Fruit fly (Drosophila melanogaster): Measurements from ENCODE around the gene Desat1.

Desat1 gene

DNA sequence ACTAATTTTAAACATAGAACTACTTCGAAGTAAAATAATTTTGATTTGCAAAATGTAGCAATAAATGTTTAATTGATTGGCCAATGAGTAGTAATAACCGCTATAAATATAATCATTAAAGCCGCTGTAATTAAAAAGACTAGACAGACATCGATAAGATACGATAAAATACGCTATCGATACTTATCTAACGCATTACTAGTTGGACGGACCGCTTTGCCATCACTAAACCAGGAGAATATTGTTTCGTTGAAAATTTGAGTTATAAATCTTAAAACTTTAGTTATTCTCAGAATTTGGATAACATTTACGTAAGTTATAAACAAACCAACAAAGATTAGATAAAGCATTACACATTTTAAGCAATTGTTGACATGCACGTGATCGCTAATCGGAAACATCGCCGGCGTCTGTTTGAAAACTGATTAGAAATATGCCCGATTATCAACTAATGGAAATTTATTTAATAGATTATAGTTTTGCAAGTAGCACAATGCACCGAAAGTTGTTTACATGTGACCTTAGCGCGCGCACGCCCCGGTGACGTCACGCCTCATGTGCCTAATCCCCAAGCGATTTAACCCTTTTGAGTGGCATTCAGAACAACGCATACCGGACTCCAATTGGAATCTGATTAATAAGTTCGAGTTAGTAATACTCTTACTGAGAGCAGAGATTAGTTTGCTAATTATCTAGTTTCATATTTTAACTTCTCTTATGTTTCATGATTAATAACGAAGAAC is at the start of gene Desat1:
Gene Desat1, plus strand, starts transcription at position 200 of the 743 bp plus-strand sequence.
- TF ChIP-seq CG4496 (GFP tag; IDR thresholded peaks at IDR 0.05) (no peak), EcR (GFP tag; optimal IDR thresholded peaks at IDR 0.05) (peak; percentile 5)

dm6 chr3R:12395880-12396279 is 43.5 kb upstream of the Desat1 start, which contains the start of the genes CG10096 and CG10097:
CG10096 (minus strand) TSS chr3R:12395980.
CG10097 (minus strand) TSS chr3R:12395980.
- TF ChIP-seq D1 (tag; optimal IDR thresholded peaks at IDR 0.05) (no peak), CG14655 (GFP tag; optimal IDR thresholded peaks at IDR 0.05) (no peak), CG17806 (tag; optimal IDR thresholded peaks at IDR 0.05) (no peak), CG8159 (tag; optimal IDR thresholded peaks at IDR 0.05) (no peak), CG9948 (tag; optimal IDR thresholded peaks at IDR 0.05) (no peak), Pif1B (GFP tag; optimal IDR thresholded peaks at IDR 0.05) (no peak), CG34367 (tag; optimal IDR thresholded peaks at IDR 0.05) (no peak), Snoo (tag; optimal IDR thresholded peaks at IDR 0.05) (no peak), CG32121 (GFP tag; IDR thresholded peaks at IDR 0.05) (no peak)

DNA sequence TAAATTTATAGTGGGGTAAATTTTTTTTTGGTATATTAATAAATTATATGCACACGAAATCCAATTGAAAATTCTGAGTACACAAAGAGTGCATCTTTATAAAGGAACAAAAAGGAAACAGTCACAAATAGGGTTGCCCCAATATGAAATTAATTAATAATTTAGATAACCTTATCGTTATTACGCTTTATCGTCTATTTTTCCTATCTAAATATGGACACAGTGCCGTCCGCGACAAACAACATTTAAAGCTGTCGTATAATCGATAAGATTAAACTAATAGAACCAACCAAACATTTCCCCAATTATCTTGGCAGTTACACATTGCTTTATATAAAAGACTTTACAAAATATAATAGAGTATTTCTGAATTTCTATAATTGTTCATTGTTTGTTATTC is 41.3 kb upstream of the Desat1 start:
- TF ChIP-seq CG17806 (tag; optimal IDR thresholded peaks at IDR 0.05): no peak
- TF ChIP-seq CG13204 (GFP tag; optimal IDR thresholded peaks at IDR 0.05): no peak
- TF ChIP-seq EcR (GFP tag; optimal IDR thresholded peaks at IDR 0.05): no peak
- no peak for TF ChIP-seq CG4496 (GFP tag; IDR thresholded peaks at IDR 0.05)
- no peak for TF ChIP-seq Pif1A (GFP tag; optimal IDR thresholded peaks at IDR 0.05)
- TF ChIP-seq CG14655 (GFP tag; optimal IDR thresholded peaks at IDR 0.05): no peak
- no peak for TF ChIP-seq CG9948 (tag; optimal IDR thresholded peaks at IDR 0.05)
- no peak for TF ChIP-seq Pif1B (GFP tag; optimal IDR thresholded peaks at IDR 0.05)
- no peak for TF ChIP-seq rn (GFP tag; IDR thresholded peaks at IDR 0.05)
- no peak for TF ChIP-seq CG32121 (GFP tag; IDR thresholded peaks at IDR 0.05)
- TF ChIP-seq Ets98B (GFP tag; IDR thresholded peaks at IDR 0.05): no peak
- TF ChIP-seq gl (tag; optimal IDR thresholded peaks at IDR 0.05): no peak
- no peak for TF ChIP-seq CG8159 (tag; optimal IDR thresholded peaks at IDR 0.05)
- no peak for TF ChIP-seq Snoo (tag; optimal IDR thresholded peaks at IDR 0.05)

dm6 chr3R:12398620-12399247 is 40.7 kb upstream of the Desat1 start, which contains the start of gene Cyp9f3:
Cyp9f3 (minus strand) TSS chr3R:12398929.
- TF ChIP-seq CG8159 (tag; optimal IDR thresholded peaks at IDR 0.05) (no peak), gl (tag; optimal IDR thresholded peaks at IDR 0.05) (no peak), Snoo (tag; optimal IDR thresholded peaks at IDR 0.05) (no peak), EcR (GFP tag; optimal IDR thresholded peaks at IDR 0.05) (no peak), CG15710 (tag; optimal IDR thresholded peaks at IDR 0.05) (no peak), D1 (tag; optimal IDR thresholded peaks at IDR 0.05) (no peak), fd96Ca (GFP tag; IDR thresholded peaks at IDR 0.05) (no peak), CG13204 (GFP tag; optimal IDR thresholded peaks at IDR 0.05) (no peak), rn (GFP tag; IDR thresholded peaks at IDR 0.05) (no peak), CG8301 (tag; optimal IDR thresholded peaks at IDR 0.05) (no peak), CG10348 (GFP tag; IDR thresholded peaks at IDR 0.05) (no peak), CG34367 (tag; optimal IDR thresholded peaks at IDR 0.05) (no peak), Pif1A (GFP tag; optimal IDR thresholded peaks at IDR 0.05) (no peak), CG9948 (tag; optimal IDR thresholded peaks at IDR 0.05) (no peak)

dm6 chr3R:12401672-12402296 is 37.6 kb upstream of the Desat1 start, which contains the start of gene DNAlig3:
DNAlig3 (minus strand) TSS chr3R:12401839.
- TF ChIP-seq CG12605 (GFP tag; IDR thresholded peaks at IDR 0.05) (peak; percentile 35; the same call in 1 of the 2 replicates), CG8159 (tag; optimal IDR thresholded peaks at IDR 0.05) (no peak), CG17806 (tag; optimal IDR thresholded peaks at IDR 0.05) (no peak)

- TF ChIP-seq CG4496 (GFP tag; IDR thresholded peaks at IDR 0.05) (no peak), fd96Ca (GFP tag; IDR thresholded peaks at IDR 0.05) (peak; percentile 84), CG15710 (tag; optimal IDR thresholded peaks at IDR 0.05) (peak; percentile 97), CG10348 (GFP tag; IDR thresholded peaks at IDR 0.05) (no peak), CG12605 (GFP tag; IDR thresholded peaks at IDR 0.05) (peak; percentile 96), Pif1A (GFP tag; optimal IDR thresholded peaks at IDR 0.05) (peak; percentile 95), Ets98B (GFP tag; IDR thresholded peaks at IDR 0.05) (peak; percentile 96), CG8159 (tag; optimal IDR thresholded peaks at IDR 0.05) (peak; percentile 100), Snoo (tag; optimal IDR thresholded peaks at IDR 0.05) (peak; percentile 98), CG17806 (tag; optimal IDR thresholded peaks at IDR 0.05) (peak; percentile 97), CG14655 (GFP tag; optimal IDR thresholded peaks at IDR 0.05) (peak; percentile 95), CG8301 (tag; optimal IDR thresholded peaks at IDR 0.05) (peak; percentile 100), CG34367 (tag; optimal IDR thresholded peaks at IDR 0.05) (peak; percentile 98), D1 (tag; optimal IDR thresholded peaks at IDR 0.05) (peak; percentile 99), CG32121 (GFP tag; IDR thresholded peaks at IDR 0.05) (peak; percentile 93), EcR (GFP tag; optimal IDR thresholded peaks at IDR 0.05) (peak; percentile 22), gl (tag; optimal IDR thresholded peaks at IDR 0.05) (peak; percentile 93), CG9948 (tag; optimal IDR thresholded peaks at IDR 0.05) (peak; percentile 98), Pif1B (GFP tag; optimal IDR thresholded peaks at IDR 0.05) (peak; percentile 97), rn (GFP tag; IDR thresholded peaks at IDR 0.05) (peak; percentile 84), CG13204 (GFP tag; optimal IDR thresholded peaks at IDR 0.05) (no peak)
These were observed 36.5 kb upstream of the Desat1 start for dm6 chr3R:12402935-12403334.
